Fruit fly (Drosophila melanogaster) whole organism, wandering third instar larva: ENCODE data around the gene CG31253.

Experiments
- Abd-B ChIP-seq: fragments of >200 bp; optimal IDR thresholded peaks from 2 replicates; lab custom pipeline; 2017; ENCODE audit warnings: missing biosample characterization, missing genetic modification characterization
- CG32264 ChIP-seq: fragments of 200-800 bp; sonication (Bioruptor generic); optimal IDR thresholded peaks from 2 replicates; lab custom pipeline; 2016; ENCODE audit warnings: missing biosample characterization, missing genetic modification characterization
- CG9705 ChIP-seq: fragments of 200-800 bp; sonication (Bioruptor generic); optimal IDR thresholded peaks from 2 replicates; lab custom pipeline; 2018; ENCODE audit warnings: missing biosample characterization, mild to moderate bottlenecking, missing genetic modification characterization
- CrebA ChIP-seq: fragments of 200-800 bp; sonication (Bioruptor generic); optimal IDR thresholded peaks from 2 replicates; lab custom pipeline; 2016; ENCODE audit warnings: missing biosample characterization, mild to moderate bottlenecking, missing genetic modification characterization, borderline replicate concordance
- Dfd ChIP-seq: fragments of >200 bp; optimal IDR thresholded peaks from 2 replicates; lab custom pipeline; 2017; ENCODE audit warnings: missing biosample characterization, missing genetic modification characterization
- Dif ChIP-seq: fragments of 200-275, 200-300 bp; sonication (Bioruptor generic); optimal IDR thresholded peaks from 2 replicates; lab custom pipeline; 2018; ENCODE audit warnings: missing biosample characterization, missing genetic modification characterization; ENCODE audit not compliant: partially characterized antibody
- GATAd ChIP-seq: sonication (Bioruptor generic); optimal IDR thresholded peaks from 2 replicates; lab custom pipeline; 2016; ENCODE audit warnings: missing biosample characterization, missing genetic modification characterization
- HLH106 ChIP-seq: fragments of 200-800 bp; optimal IDR thresholded peaks from 3 replicates; lab custom pipeline; 2019; ENCODE audit warnings: missing biosample characterization, mild to moderate bottlenecking, missing genetic modification characterization, moderate library complexity
- Hnf4 ChIP-seq: fragments of 200-800 bp; sonication (Bioruptor generic); optimal IDR thresholded peaks from 2 replicates; lab custom pipeline; 2016; ENCODE audit warnings: missing biosample characterization, mild to moderate bottlenecking, missing genetic modification characterization
- Hr78 ChIP-seq: fragments of >200 bp; optimal IDR thresholded peaks from 2 replicates; lab custom pipeline; 2017; ENCODE audit warnings: missing biosample characterization, missing genetic modification characterization
- Hr83 ChIP-seq: fragments of 200-300 bp; sonication (Bioruptor generic); optimal IDR thresholded peaks from 2 replicates; lab custom pipeline; 2016; ENCODE audit warnings: missing biosample characterization, mild to moderate bottlenecking, missing genetic modification characterization, moderate library complexity; ENCODE audit not compliant: poor library complexity, severe bottlenecking
- Jra ChIP-seq: sonication (Bioruptor generic); optimal IDR thresholded peaks from 2 replicates; lab custom pipeline; 2016; ENCODE audit warnings: missing biosample characterization, missing genetic modification characterization
- Mio ChIP-seq: sonication (Bioruptor generic); optimal IDR thresholded peaks from 2 replicates; lab custom pipeline; 2016; ENCODE audit warnings: missing biosample characterization, missing genetic modification characterization
- Myc ChIP-seq: fragments of >200 bp; optimal IDR thresholded peaks from 2 replicates; lab custom pipeline; 2017
- N ChIP-seq: fragments of >200 bp; optimal IDR thresholded peaks from 2 replicates; lab custom pipeline; 2018; ENCODE audit warnings: missing biosample characterization, missing external identifiers, missing genetic modification characterization
- OdsH ChIP-seq: fragments of 200-800 bp; sonication (Bioruptor generic); optimal IDR thresholded peaks from 2 replicates; lab custom pipeline; 2016; ENCODE audit warnings: missing biosample characterization, mild to moderate bottlenecking, missing genetic modification characterization
- Rel ChIP-seq, 2 experiments: fragments of 200-800 bp; sonication (Bioruptor generic) in 1 of 2; optimal IDR thresholded peaks; 2 replicates in 1 of 2; 3 replicates in 1 of 2; lab custom pipeline; 2016 to 2019; ENCODE audit warnings: mild to moderate bottlenecking in 2 of 2, missing biosample characterization in 2 of 2, missing genetic modification characterization in 2 of 2, moderate library complexity in 1 of 2
- Sp1 ChIP-seq: fragments of 200-800 bp; sonication (Bioruptor generic); optimal IDR thresholded peaks from 3 replicates; lab custom pipeline; 2019; ENCODE audit warnings: missing biosample characterization, mild to moderate bottlenecking, missing genetic modification characterization, moderate library complexity
- Vsx2 ChIP-seq: fragments of 200-300, 225-300 bp; sonication (Bioruptor generic); optimal IDR thresholded peaks from 2 replicates; lab custom pipeline; 2018; ENCODE audit warnings: missing biosample characterization, missing genetic modification characterization; ENCODE audit not compliant: partially characterized antibody
- br ChIP-seq: fragments of 200-800 bp; sonication (Bioruptor generic); optimal IDR thresholded peaks from 2 replicates; lab custom pipeline; 2016; ENCODE audit warnings: missing biosample characterization, missing genetic modification characterization
- brk ChIP-seq: fragments of 200-800 bp; sonication (Bioruptor generic); optimal IDR thresholded peaks from 2 replicates; lab custom pipeline; 2016; ENCODE audit warnings: missing biosample characterization, mild to moderate bottlenecking, missing genetic modification characterization
- dl ChIP-seq, 2 experiments: fragments of 175-275, 200-275 bp in 1 of 2; fragments of 200-275 bp in 1 of 2; sonication (Bioruptor generic); optimal IDR thresholded peaks; lab custom pipeline; 2018; ENCODE audit warnings: mild to moderate bottlenecking in 2 of 2, missing biosample characterization in 2 of 2, missing genetic modification characterization in 2 of 2, moderate library complexity in 2 of 2; ENCODE audit not compliant: partially characterized antibody in 2 of 2, insufficient read depth in 1 of 2
- dmrt93B ChIP-seq: fragments of 200-800 bp; sonication (Bioruptor generic); optimal IDR thresholded peaks from 2 replicates; lab custom pipeline; 2018; ENCODE audit warnings: missing biosample characterization, mild to moderate bottlenecking, missing genetic modification characterization
- dsf ChIP-seq: sonication (Bioruptor generic); optimal IDR thresholded peaks from 2 replicates; lab custom pipeline; 2016; ENCODE audit warnings: missing biosample characterization, missing genetic modification characterization, borderline replicate concordance
- ey ChIP-seq: fragments of 200-800 bp; sonication (Bioruptor generic); optimal IDR thresholded peaks from 2 replicates; lab custom pipeline; 2016; ENCODE audit warnings: missing biosample characterization, missing genetic modification characterization
- foxo ChIP-seq, 2 experiments: fragments of 200-800 bp; sonication (Bioruptor generic); optimal IDR thresholded peaks; 2 replicates in 1 of 2; 3 replicates in 1 of 2; lab custom pipeline; 2016 to 2017; ENCODE audit warnings: missing biosample characterization in 2 of 2, missing genetic modification characterization in 2 of 2
- h ChIP-seq: fragments of 200-800 bp; sonication (Bioruptor generic); optimal IDR thresholded peaks from 3 replicates; lab custom pipeline; 2016; ENCODE audit warnings: missing biosample characterization, mild to moderate bottlenecking, missing genetic modification characterization
- jim ChIP-seq: fragments of 175-275, 200-325 bp; sonication (Bioruptor generic); optimal IDR thresholded peaks from 2 replicates; lab custom pipeline; 2016; ENCODE audit warnings: missing biosample characterization, mild to moderate bottlenecking, missing genetic modification characterization
- lola ChIP-seq: fragments of >200 bp; optimal IDR thresholded peaks from 2 replicates; lab custom pipeline; 2017; ENCODE audit warnings: missing biosample characterization, missing genetic modification characterization
- pan ChIP-seq: fragments of >200 bp; optimal IDR thresholded peaks from 2 replicates; lab custom pipeline; 2017
- psq ChIP-seq: fragments of 200-800 bp; sonication (Bioruptor generic); optimal IDR thresholded peaks from 3 replicates; lab custom pipeline; 2017; ENCODE audit warnings: missing biosample characterization, mild to moderate bottlenecking, missing genetic modification characterization, moderate library complexity
- rgr ChIP-seq: fragments of 200-800 bp; sonication (Bioruptor generic); optimal IDR thresholded peaks from 3 replicates; lab custom pipeline; 2016; ENCODE audit warnings: missing biosample characterization, mild to moderate bottlenecking, missing genetic modification characterization
- sage ChIP-seq: fragments of 200-800 bp; sonication (Bioruptor generic); optimal IDR thresholded peaks from 2 replicates; lab custom pipeline; 2016; ENCODE audit warnings: missing biosample characterization, mild to moderate bottlenecking, missing genetic modification characterization
- sv ChIP-seq: fragments of 200-800 bp; sonication (Bioruptor generic); optimal IDR thresholded peaks from 3 replicates; lab custom pipeline; 2016; ENCODE audit warnings: missing biosample characterization, missing genetic modification characterization
- tai ChIP-seq: sonication (Bioruptor generic); optimal IDR thresholded peaks from 2 replicates; lab custom pipeline; 2016; ENCODE audit warnings: missing biosample characterization, missing genetic modification characterization
- usp ChIP-seq: fragments of >200 bp; optimal IDR thresholded peaks from 2 replicates; lab custom pipeline; 2017; ENCODE audit warnings: missing biosample characterization, missing genetic modification characterization
- woc ChIP-seq: sonication (Bioruptor generic); optimal IDR thresholded peaks from 2 replicates; lab custom pipeline; 2016; ENCODE audit warnings: missing biosample characterization, mild to moderate bottlenecking, missing genetic modification characterization

CG31253 gene

DNA sequence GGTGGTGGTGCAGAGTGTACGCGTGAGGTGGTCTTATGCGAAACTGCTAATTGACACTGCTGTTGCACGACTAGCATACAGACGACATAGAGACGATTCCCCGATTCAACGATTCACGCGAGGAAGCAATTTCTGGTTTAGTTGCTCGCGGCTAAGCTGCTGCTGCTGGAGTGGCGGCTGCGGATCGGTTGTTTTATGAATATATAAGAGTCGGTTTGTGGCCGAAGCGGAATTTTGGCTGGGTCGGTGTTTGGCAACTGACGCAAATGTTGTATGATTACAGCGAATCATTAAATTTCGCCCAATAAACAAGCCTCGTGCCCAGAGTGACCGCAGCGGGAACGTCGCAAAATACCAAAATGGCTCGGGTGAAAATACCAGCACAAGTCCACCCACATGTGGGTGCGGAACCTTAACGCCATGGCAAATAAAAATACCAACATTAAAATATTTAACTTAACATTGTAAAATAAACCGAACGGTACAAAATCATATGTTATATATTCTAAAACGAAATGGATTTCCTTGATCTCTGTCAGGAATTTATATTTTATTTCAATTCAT lies 12.6 kb downstream of the CG31253 start, which contains the start of gene mfrn:
mfrn (minus strand) TSS at position 340 of the 564 bp plus-strand sequence.
- TF ChIP-seq psq (GFP tag; lab: Kevin White, UChicago): no peak
- no peak for TF ChIP-seq brk
- TF ChIP-seq ey (GFP tag; lab: Kevin White, UChicago): no peak
- TF ChIP-seq foxo (GFP tag; optimal IDR thresholded peaks at IDR 0.05; lab: Kevin White, UChicago): no peak
- peak; percentile 22 for TF ChIP-seq Myc (lab: Kevin White, UChicago)
- no peak for TF ChIP-seq Rel (GFP tag; optimal IDR thresholded peaks at IDR 0.05; lab: Kevin White, UChicago)
- peak; percentile 7 for TF ChIP-seq Rel (tag; optimal IDR thresholded peaks at IDR 0.05; lab: Kevin White, UChicago)
- TF ChIP-seq Hnf4 (GFP tag; lab: Kevin White, UChicago): no peak
- TF ChIP-seq tai (GFP tag; lab: Kevin White, UChicago): no peak
- TF ChIP-seq Mio (GFP tag; lab: Kevin White, UChicago): no peak
- no peak for TF ChIP-seq lola (GFP tag; lab: Kevin White, UChicago)

DNA sequence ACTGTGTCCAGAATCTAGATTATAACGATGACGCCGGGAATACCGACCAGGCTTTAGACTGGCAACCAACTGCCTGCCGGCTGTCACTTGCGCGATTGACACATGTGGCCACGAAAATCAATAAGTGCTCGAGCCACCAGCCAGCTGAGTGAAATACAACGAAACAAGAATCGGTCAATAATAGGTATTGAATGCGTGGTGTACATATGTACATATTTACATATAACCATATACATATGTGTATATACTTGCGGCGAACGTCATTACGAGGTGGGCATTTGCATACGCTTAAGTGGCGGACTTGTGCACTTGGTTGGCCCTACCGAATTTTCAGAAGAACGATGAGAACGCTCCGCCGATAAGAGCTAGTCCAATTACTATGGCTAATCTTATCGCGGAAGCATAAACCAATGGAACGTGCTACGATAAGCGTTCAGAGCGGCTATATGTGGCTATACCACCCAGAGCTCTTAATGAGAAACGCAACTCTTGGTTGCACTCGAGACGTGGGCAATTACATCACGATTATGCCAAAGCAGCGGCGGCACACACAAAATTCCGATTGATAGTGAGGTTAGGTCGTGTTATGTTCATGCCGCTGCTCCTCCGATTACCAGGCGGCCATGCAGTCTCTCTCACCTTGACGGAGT lies 13.7 kb downstream of the CG31253 start:
- no peak for TF ChIP-seq OdsH (GFP tag; lab: Kevin White, UChicago)
- TF ChIP-seq rgr: peak; percentile 47
- TF ChIP-seq sage (GFP tag; lab: Kevin White, UChicago): no peak
- peak; percentile 48 for TF ChIP-seq h (GFP tag; lab: Kevin White, UChicago)
- no peak for TF ChIP-seq Sp1 (GFP tag; lab: Kevin White, UChicago)

DNA sequence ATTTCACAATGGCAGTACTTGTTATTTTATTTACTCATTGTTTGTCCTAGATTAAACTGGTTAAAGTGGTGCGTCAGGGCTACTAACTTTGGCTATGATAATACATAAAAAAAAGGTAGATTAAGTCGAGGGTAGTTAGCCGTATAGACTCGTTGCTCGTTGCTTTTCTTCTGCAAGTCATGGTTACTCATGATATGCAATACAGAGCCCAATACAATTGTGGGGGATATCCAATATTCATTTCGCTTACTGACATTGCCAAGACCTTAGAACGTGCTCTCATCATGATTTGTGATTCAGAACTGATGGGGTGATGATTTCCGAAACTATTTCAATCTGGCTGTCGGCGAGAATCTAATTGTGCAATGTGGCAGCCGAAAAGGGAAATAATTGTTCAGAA lies 15.0 kb downstream of the CG31253 start:
- TF ChIP-seq Rel (GFP tag; optimal IDR thresholded peaks at IDR 0.05; lab: Kevin White, UChicago) (no peak), Rel (tag; optimal IDR thresholded peaks at IDR 0.05; lab: Kevin White, UChicago) (peak; percentile 88), Dfd (no peak)

DNA sequence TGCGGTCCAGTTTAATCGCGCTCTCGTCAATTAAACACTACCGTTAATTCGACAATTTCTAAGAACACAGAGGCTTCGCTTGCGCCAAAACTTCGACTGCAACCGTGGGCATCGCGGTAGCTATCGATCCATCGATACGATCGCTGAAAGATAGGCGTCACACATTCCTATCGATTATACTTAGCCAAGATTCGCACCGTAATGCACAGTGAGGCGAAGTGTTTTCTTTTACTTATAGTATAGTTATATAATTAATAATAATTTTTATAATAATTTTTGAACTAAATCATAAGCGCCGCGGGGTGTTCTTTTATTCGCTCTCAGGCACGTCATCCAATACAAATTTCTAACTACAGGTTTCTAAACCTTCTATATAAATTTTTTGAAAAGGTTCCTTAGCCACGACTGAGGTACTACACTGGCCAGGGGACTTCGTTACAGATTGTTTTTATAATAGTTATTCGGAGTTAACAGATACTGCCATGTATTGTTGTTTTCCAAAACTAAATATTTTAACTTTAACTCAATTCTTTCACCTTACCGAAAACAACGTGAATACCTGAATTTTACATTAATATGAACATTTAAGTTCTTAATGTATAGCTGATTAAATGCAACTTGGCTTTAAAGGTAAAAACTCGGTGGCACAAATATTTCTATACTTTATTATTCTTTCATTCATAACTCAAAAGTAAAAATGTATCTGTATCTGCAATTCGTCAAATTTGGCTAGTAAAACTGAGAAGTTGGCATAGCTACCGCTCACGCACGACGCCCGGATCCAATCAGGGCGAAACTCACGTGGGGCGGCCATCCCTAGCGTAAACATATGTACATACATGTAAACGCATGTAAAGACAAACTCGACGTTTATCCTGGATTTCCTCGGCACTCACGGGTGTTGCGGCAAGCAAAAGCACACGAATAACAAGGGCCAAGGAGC lies 22.4 kb downstream of the CG31253 start, which contains the start of the genes NSD and BOD1:
NSD (minus strand) TSS at position 102 of the 943 bp plus-strand sequence.
BOD1 (plus strand) TSS at position 494 of the 943 bp plus-strand sequence.
- TF ChIP-seq Dfd: no peak
- no peak for TF ChIP-seq psq (GFP tag; lab: Kevin White, UChicago)
- TF ChIP-seq jim: peak; percentile 1
- no peak for TF ChIP-seq OdsH (GFP tag; lab: Kevin White, UChicago)
- no peak for TF ChIP-seq Sp1 (GFP tag; lab: Kevin White, UChicago)
- no peak for TF ChIP-seq CG9705 (GFP tag; lab: Kevin White, UChicago)
- TF ChIP-seq HLH106 (tag; lab: Kevin White, UChicago): peak; percentile 67
- TF ChIP-seq CG32264: no peak
- no peak for TF ChIP-seq Mio (GFP tag; lab: Kevin White, UChicago)
- TF ChIP-seq Hr78 (GFP tag; lab: Kevin White, UChicago): no peak
- no peak for TF ChIP-seq woc
- peak; percentile 9 for TF ChIP-seq sv
- TF ChIP-seq h (GFP tag; lab: Kevin White, UChicago): peak; percentile 20
- peak; percentile 23 for TF ChIP-seq rgr
- TF ChIP-seq tai (GFP tag; lab: Kevin White, UChicago): no peak
- TF ChIP-seq Myc (lab: Kevin White, UChicago): peak; percentile 88
- TF ChIP-seq N (GFP tag; lab: Kevin White, UChicago): no peak
- no peak for TF ChIP-seq lola (GFP tag; lab: Kevin White, UChicago)
- no peak for TF ChIP-seq pan (lab: Kevin White, UChicago)
- no peak for TF ChIP-seq sage (GFP tag; lab: Kevin White, UChicago)
- TF ChIP-seq Dif (GFP tag; lab: Kevin White, UChicago): peak; percentile 11
- no peak for TF ChIP-seq usp (GFP tag; lab: Kevin White, UChicago)
- peak; percentile 78 for TF ChIP-seq Hr83 (GFP tag; lab: Kevin White, UChicago)
- TF ChIP-seq Abd-B (GFP tag; lab: Kevin White, UChicago): no peak
- no peak for TF ChIP-seq Vsx2 (GFP tag; lab: Kevin White, UChicago)
- no peak for TF ChIP-seq Hnf4 (GFP tag; lab: Kevin White, UChicago)
- TF ChIP-seq Jra (GFP tag; lab: Kevin White, UChicago): no peak
- no peak for TF ChIP-seq Rel (GFP tag; optimal IDR thresholded peaks at IDR 0.05; lab: Kevin White, UChicago)
- TF ChIP-seq Rel (tag; optimal IDR thresholded peaks at IDR 0.05; lab: Kevin White, UChicago): no peak
- TF ChIP-seq dmrt93B: no peak
- TF ChIP-seq GATAd (GFP tag; lab: Kevin White, UChicago): no peak
- TF ChIP-seq foxo (GFP tag; optimal IDR thresholded peaks at IDR 0.05; lab: Kevin White, UChicago): peak in 1 of 2 experiments; percentile 57
- TF ChIP-seq brk: no peak
- TF ChIP-seq ey (GFP tag; lab: Kevin White, UChicago): no peak
- no peak for TF ChIP-seq dl (GFP tag; optimal IDR thresholded peaks at IDR 0.05; lab: Kevin White, UChicago; ENCODE audit: insufficient read depth in 1 of 2, partially characterized antibody in 2 of 2)
- no peak for TF ChIP-seq dsf (GFP tag; lab: Kevin White, UChicago)
- peak; percentile 13 for TF ChIP-seq br (GFP tag; lab: Kevin White, UChicago)
- TF ChIP-seq CrebA (GFP tag; lab: Kevin White, UChicago): no peak
